Fruit fly (Drosophila melanogaster) whole organism, wandering third instar larva: ENCODE results near the gene CG17855.

Experiments used
- Abd-B ChIP-seq: fragments of >200 bp; optimal IDR thresholded peaks from 2 replicates; lab custom pipeline; 2017; ENCODE audit warnings: missing biosample characterization, missing genetic modification characterization
- CG32264 ChIP-seq: fragments of 200-800 bp; sonication (Bioruptor generic); optimal IDR thresholded peaks from 2 replicates; lab custom pipeline; 2016; ENCODE audit warnings: missing biosample characterization, missing genetic modification characterization
- CrebA ChIP-seq: fragments of 200-800 bp; sonication (Bioruptor generic); optimal IDR thresholded peaks from 2 replicates; lab custom pipeline; 2016; ENCODE audit warnings: missing biosample characterization, mild to moderate bottlenecking, missing genetic modification characterization, borderline replicate concordance
- Dfd ChIP-seq: fragments of >200 bp; optimal IDR thresholded peaks from 2 replicates; lab custom pipeline; 2017; ENCODE audit warnings: missing biosample characterization, missing genetic modification characterization
- Dif ChIP-seq: fragments of 200-275, 200-300 bp; sonication (Bioruptor generic); optimal IDR thresholded peaks from 2 replicates; lab custom pipeline; 2018; ENCODE audit warnings: missing biosample characterization, missing genetic modification characterization; ENCODE audit not compliant: partially characterized antibody
- HLH106 ChIP-seq: fragments of 200-800 bp; optimal IDR thresholded peaks from 3 replicates; lab custom pipeline; 2019; ENCODE audit warnings: missing biosample characterization, mild to moderate bottlenecking, missing genetic modification characterization, moderate library complexity
- Hnf4 ChIP-seq: fragments of 200-800 bp; sonication (Bioruptor generic); optimal IDR thresholded peaks from 2 replicates; lab custom pipeline; 2016; ENCODE audit warnings: missing biosample characterization, mild to moderate bottlenecking, missing genetic modification characterization
- Hr83 ChIP-seq: fragments of 200-300 bp; sonication (Bioruptor generic); optimal IDR thresholded peaks from 2 replicates; lab custom pipeline; 2016; ENCODE audit warnings: missing biosample characterization, mild to moderate bottlenecking, missing genetic modification characterization, moderate library complexity; ENCODE audit not compliant: poor library complexity, severe bottlenecking
- Jra ChIP-seq: sonication (Bioruptor generic); optimal IDR thresholded peaks from 2 replicates; lab custom pipeline; 2016; ENCODE audit warnings: missing biosample characterization, missing genetic modification characterization
- Myc ChIP-seq: fragments of >200 bp; optimal IDR thresholded peaks from 2 replicates; lab custom pipeline; 2017
- N ChIP-seq: fragments of >200 bp; optimal IDR thresholded peaks from 2 replicates; lab custom pipeline; 2018; ENCODE audit warnings: missing biosample characterization, missing external identifiers, missing genetic modification characterization
- OdsH ChIP-seq: fragments of 200-800 bp; sonication (Bioruptor generic); optimal IDR thresholded peaks from 2 replicates; lab custom pipeline; 2016; ENCODE audit warnings: missing biosample characterization, mild to moderate bottlenecking, missing genetic modification characterization
- Rel ChIP-seq, 2 experiments: fragments of 200-800 bp; sonication (Bioruptor generic) in 1 of 2; optimal IDR thresholded peaks; 2 replicates in 1 of 2; 3 replicates in 1 of 2; lab custom pipeline; 2016 to 2019; ENCODE audit warnings: mild to moderate bottlenecking in 2 of 2, missing biosample characterization in 2 of 2, missing genetic modification characterization in 2 of 2, moderate library complexity in 1 of 2
- Sp1 ChIP-seq: fragments of 200-800 bp; sonication (Bioruptor generic); optimal IDR thresholded peaks from 3 replicates; lab custom pipeline; 2019; ENCODE audit warnings: missing biosample characterization, mild to moderate bottlenecking, missing genetic modification characterization, moderate library complexity
- Vsx2 ChIP-seq: fragments of 200-300, 225-300 bp; sonication (Bioruptor generic); optimal IDR thresholded peaks from 2 replicates; lab custom pipeline; 2018; ENCODE audit warnings: missing biosample characterization, missing genetic modification characterization; ENCODE audit not compliant: partially characterized antibody
- br ChIP-seq: fragments of 200-800 bp; sonication (Bioruptor generic); optimal IDR thresholded peaks from 2 replicates; lab custom pipeline; 2016; ENCODE audit warnings: missing biosample characterization, missing genetic modification characterization
- brk ChIP-seq: fragments of 200-800 bp; sonication (Bioruptor generic); optimal IDR thresholded peaks from 2 replicates; lab custom pipeline; 2016; ENCODE audit warnings: missing biosample characterization, mild to moderate bottlenecking, missing genetic modification characterization
- dmrt93B ChIP-seq: fragments of 200-800 bp; sonication (Bioruptor generic); optimal IDR thresholded peaks from 2 replicates; lab custom pipeline; 2018; ENCODE audit warnings: missing biosample characterization, mild to moderate bottlenecking, missing genetic modification characterization
- dsf ChIP-seq: sonication (Bioruptor generic); optimal IDR thresholded peaks from 2 replicates; lab custom pipeline; 2016; ENCODE audit warnings: missing biosample characterization, missing genetic modification characterization, borderline replicate concordance
- ey ChIP-seq: fragments of 200-800 bp; sonication (Bioruptor generic); optimal IDR thresholded peaks from 2 replicates; lab custom pipeline; 2016; ENCODE audit warnings: missing biosample characterization, missing genetic modification characterization
- foxo ChIP-seq, 2 experiments: fragments of 200-800 bp; sonication (Bioruptor generic); optimal IDR thresholded peaks; 2 replicates in 1 of 2; 3 replicates in 1 of 2; lab custom pipeline; 2016 to 2017; ENCODE audit warnings: missing biosample characterization in 2 of 2, missing genetic modification characterization in 2 of 2
- fru ChIP-seq: fragments of 200-800 bp; sonication (Bioruptor generic); optimal IDR thresholded peaks from 3 replicates; lab custom pipeline; 2016; ENCODE audit warnings: missing biosample characterization, mild to moderate bottlenecking, missing genetic modification characterization
- h ChIP-seq: fragments of 200-800 bp; sonication (Bioruptor generic); optimal IDR thresholded peaks from 3 replicates; lab custom pipeline; 2016; ENCODE audit warnings: missing biosample characterization, mild to moderate bottlenecking, missing genetic modification characterization
- jim ChIP-seq: fragments of 175-275, 200-325 bp; sonication (Bioruptor generic); optimal IDR thresholded peaks from 2 replicates; lab custom pipeline; 2016; ENCODE audit warnings: missing biosample characterization, mild to moderate bottlenecking, missing genetic modification characterization
- lola ChIP-seq: fragments of >200 bp; optimal IDR thresholded peaks from 2 replicates; lab custom pipeline; 2017; ENCODE audit warnings: missing biosample characterization, missing genetic modification characterization
- pan ChIP-seq: fragments of >200 bp; optimal IDR thresholded peaks from 2 replicates; lab custom pipeline; 2017
- psq ChIP-seq: fragments of 200-800 bp; sonication (Bioruptor generic); optimal IDR thresholded peaks from 3 replicates; lab custom pipeline; 2017; ENCODE audit warnings: missing biosample characterization, mild to moderate bottlenecking, missing genetic modification characterization, moderate library complexity
- rgr ChIP-seq: fragments of 200-800 bp; sonication (Bioruptor generic); optimal IDR thresholded peaks from 3 replicates; lab custom pipeline; 2016; ENCODE audit warnings: missing biosample characterization, mild to moderate bottlenecking, missing genetic modification characterization
- sage ChIP-seq: fragments of 200-800 bp; sonication (Bioruptor generic); optimal IDR thresholded peaks from 2 replicates; lab custom pipeline; 2016; ENCODE audit warnings: missing biosample characterization, mild to moderate bottlenecking, missing genetic modification characterization
- sv ChIP-seq: fragments of 200-800 bp; sonication (Bioruptor generic); optimal IDR thresholded peaks from 3 replicates; lab custom pipeline; 2016; ENCODE audit warnings: missing biosample characterization, missing genetic modification characterization
- woc ChIP-seq: sonication (Bioruptor generic); optimal IDR thresholded peaks from 2 replicates; lab custom pipeline; 2016; ENCODE audit warnings: missing biosample characterization, mild to moderate bottlenecking, missing genetic modification characterization

CG17855 gene

DNA sequence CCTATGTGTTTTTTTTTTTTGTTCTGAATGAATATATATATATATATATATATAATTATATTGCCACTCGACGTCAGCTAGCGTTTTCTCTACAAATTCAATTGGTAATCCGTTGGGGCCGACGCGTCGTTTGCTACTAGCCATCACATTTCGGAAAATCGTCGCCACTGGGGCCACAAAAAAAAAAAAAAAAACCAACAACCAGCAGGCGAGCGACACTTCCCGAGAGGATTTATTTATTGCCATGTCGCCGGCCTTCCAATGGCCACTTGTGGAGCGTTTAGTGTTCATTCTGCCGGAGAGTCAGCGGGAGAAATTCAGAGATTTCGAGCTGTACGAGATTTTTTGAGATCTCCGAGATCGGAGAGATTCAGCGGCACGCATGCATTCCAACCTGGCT, 10.6 kb downstream of the CG17855 start:
- TF ChIP-seq Abd-B (GFP tag; lab: Kevin White, UChicago) (no peak), sv (GFP tag; lab: Kevin White, UChicago) (no peak), HLH106 (tag; lab: Kevin White, UChicago) (no peak), Myc (no peak), woc (no peak), rgr (GFP tag; lab: Kevin White, UChicago) (no peak), pan (lab: Kevin White, UChicago) (no peak), h (GFP tag; lab: Kevin White, UChicago) (no peak), dmrt93B (no peak), lola (GFP tag; lab: Kevin White, UChicago) (no peak), brk (GFP tag; lab: Kevin White, UChicago) (no peak)

DNA sequence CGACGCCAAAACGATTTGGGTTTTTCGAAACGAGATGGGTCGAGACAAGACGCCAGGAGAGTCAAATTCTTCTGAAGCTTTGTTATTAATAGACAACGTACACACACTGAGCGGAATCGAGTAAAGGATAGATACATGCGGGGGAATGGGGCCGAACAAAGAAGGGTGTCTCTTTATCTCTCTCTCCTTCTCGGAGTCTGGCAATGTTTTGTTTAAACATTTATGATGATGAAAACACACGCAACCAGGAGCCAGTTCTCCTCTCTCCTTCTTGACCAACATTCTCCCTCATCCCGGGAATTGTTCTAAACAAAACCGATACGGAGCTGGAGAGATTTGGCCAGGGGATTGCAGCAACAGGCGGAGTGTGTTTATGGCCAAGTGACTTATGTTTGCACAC, 17.5 kb downstream of the CG17855 start:
- TF ChIP-seq Rel (GFP tag; optimal IDR thresholded peaks at IDR 0.05; lab: Kevin White, UChicago): no peak
- no peak for TF ChIP-seq Rel (tag; optimal IDR thresholded peaks at IDR 0.05; lab: Kevin White, UChicago)
- no peak for TF ChIP-seq Vsx2 (GFP tag; lab: Kevin White, UChicago)
- no peak for TF ChIP-seq sv (GFP tag; lab: Kevin White, UChicago)
- no peak for TF ChIP-seq pan (lab: Kevin White, UChicago)
- no peak for TF ChIP-seq Jra (GFP tag; lab: Kevin White, UChicago)
- TF ChIP-seq HLH106 (tag; lab: Kevin White, UChicago): no peak
- TF ChIP-seq lola (GFP tag; lab: Kevin White, UChicago): no peak
- no peak for TF ChIP-seq ey (GFP tag; lab: Kevin White, UChicago)
- TF ChIP-seq sage: no peak
- no peak for TF ChIP-seq Hnf4 (GFP tag; lab: Kevin White, UChicago)
- TF ChIP-seq Abd-B (GFP tag; lab: Kevin White, UChicago): no peak
- TF ChIP-seq foxo (GFP tag; optimal IDR thresholded peaks at IDR 0.05; lab: Kevin White, UChicago): no peak
- TF ChIP-seq Hr83: no peak
- TF ChIP-seq psq (GFP tag; lab: Kevin White, UChicago): no peak
- no peak for TF ChIP-seq OdsH (GFP tag; lab: Kevin White, UChicago)
- TF ChIP-seq h (GFP tag; lab: Kevin White, UChicago): no peak
- TF ChIP-seq CG32264 (GFP tag; lab: Kevin White, UChicago): no peak
- no peak for TF ChIP-seq jim (GFP tag; lab: Kevin White, UChicago)
- no peak for TF ChIP-seq N (GFP tag; lab: Kevin White, UChicago)
- TF ChIP-seq, all 38 proteins: peak for 0

DNA sequence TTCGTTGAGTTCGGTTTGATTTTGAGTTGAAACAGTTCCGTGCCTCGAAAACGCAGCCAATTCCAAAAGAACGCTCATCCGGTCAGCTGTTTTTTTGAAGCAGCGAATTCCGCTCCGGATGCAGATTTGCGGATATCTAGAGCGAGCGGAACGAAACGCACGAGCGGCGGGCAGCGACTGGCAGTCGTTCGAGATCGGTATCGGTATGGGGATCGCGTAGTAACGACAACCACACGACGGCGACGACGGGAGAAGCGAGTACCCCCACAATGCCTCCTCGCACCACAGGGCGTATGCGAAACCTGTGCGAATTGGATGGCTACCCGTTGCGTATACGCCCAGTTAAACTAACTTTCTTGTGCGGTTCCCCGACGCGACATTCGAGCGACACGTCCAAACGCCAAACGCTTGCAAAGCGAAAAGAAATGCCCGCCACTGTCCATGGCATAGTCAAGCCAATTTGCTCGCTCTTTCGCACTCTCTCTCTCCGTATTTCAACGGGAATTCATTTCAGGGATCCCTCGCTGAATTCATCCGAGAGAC, 19.8 kb downstream of the CG17855 start:
- TF ChIP-seq sage (no peak), fru (GFP tag; lab: Kevin White, UChicago) (no peak), jim (GFP tag; lab: Kevin White, UChicago) (no peak), woc (no peak), Myc (no peak), HLH106 (tag; lab: Kevin White, UChicago) (no peak)

DNA sequence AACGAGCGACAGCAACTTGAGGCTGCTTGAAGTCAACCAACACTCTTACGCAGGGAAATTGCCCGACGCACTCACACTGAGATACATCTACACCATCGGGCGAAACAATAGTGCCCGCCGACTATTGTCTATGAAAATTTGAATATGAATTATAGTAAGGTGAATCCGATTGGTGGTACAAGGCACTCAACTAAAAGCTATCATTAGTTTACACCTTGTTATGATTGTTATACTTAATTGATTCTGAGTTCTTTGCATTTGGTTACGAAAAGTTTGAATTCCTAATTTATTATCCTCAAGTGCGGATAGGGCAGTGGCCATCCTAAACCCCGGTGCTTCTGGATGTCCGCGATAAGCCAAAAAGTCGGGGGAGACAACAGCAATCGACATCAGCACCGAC, 22.4 kb downstream of the CG17855 start:
- TF ChIP-seq CrebA (GFP tag; lab: Kevin White, UChicago): no peak
- TF ChIP-seq fru (GFP tag; lab: Kevin White, UChicago): no peak
- no peak for TF ChIP-seq Rel (GFP tag; optimal IDR thresholded peaks at IDR 0.05; lab: Kevin White, UChicago)
- no peak for TF ChIP-seq Rel (tag; optimal IDR thresholded peaks at IDR 0.05; lab: Kevin White, UChicago)
- TF ChIP-seq N (GFP tag; lab: Kevin White, UChicago): no peak
- TF ChIP-seq CG32264 (GFP tag; lab: Kevin White, UChicago): no peak
- TF ChIP-seq HLH106 (tag; lab: Kevin White, UChicago): no peak
- TF ChIP-seq OdsH (GFP tag; lab: Kevin White, UChicago): no peak
- no peak for TF ChIP-seq Dfd
- no peak for TF ChIP-seq Dif (GFP tag; lab: Kevin White, UChicago)
- no peak for TF ChIP-seq foxo (GFP tag; optimal IDR thresholded peaks at IDR 0.05; lab: Kevin White, UChicago)
- no peak for TF ChIP-seq h (GFP tag; lab: Kevin White, UChicago)
- no peak for TF ChIP-seq Sp1 (GFP tag; lab: Kevin White, UChicago)
- no peak for TF ChIP-seq Abd-B (GFP tag; lab: Kevin White, UChicago)
- TF ChIP-seq sage: no peak
- TF ChIP-seq jim (GFP tag; lab: Kevin White, UChicago): no peak

DNA sequence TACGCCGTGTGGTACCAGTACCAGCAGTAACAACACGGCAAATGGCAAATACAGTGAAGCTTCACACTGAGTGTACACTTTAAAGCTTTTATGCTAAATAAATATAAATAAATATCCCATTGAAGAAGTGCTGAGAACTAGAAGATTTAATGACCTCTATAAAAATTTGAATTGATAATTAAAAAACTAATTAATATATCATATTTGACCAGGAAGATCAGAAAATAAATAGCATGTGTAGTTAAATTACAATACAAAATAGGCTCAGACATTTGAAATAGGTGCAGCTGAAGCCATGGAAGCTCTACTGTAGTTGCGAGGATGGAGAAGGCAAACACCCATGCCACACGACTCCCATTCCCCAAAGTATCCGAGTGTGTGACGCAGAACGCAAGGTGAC, 24.2 kb downstream of the CG17855 start:
- no peak for TF ChIP-seq brk (GFP tag; lab: Kevin White, UChicago)
- TF ChIP-seq rgr (GFP tag; lab: Kevin White, UChicago): peak; percentile 31
- no peak for TF ChIP-seq woc
- no peak for TF ChIP-seq Dif (GFP tag; lab: Kevin White, UChicago)
- TF ChIP-seq br (GFP tag; lab: Kevin White, UChicago): no peak
- TF ChIP-seq psq (GFP tag; lab: Kevin White, UChicago): peak; percentile 1
- TF ChIP-seq h (GFP tag; lab: Kevin White, UChicago): peak; percentile 40
- TF ChIP-seq dsf: no peak
- TF ChIP-seq sv (GFP tag; lab: Kevin White, UChicago): peak; percentile 8
- TF ChIP-seq foxo (GFP tag; optimal IDR thresholded peaks at IDR 0.05; lab: Kevin White, UChicago): peak in 1 of 2 experiments; percentile 43
- peak; percentile 19 for TF ChIP-seq ey (GFP tag; lab: Kevin White, UChicago)
- TF ChIP-seq lola (GFP tag; lab: Kevin White, UChicago): no peak
- peak; percentile 48 for TF ChIP-seq HLH106 (tag; lab: Kevin White, UChicago)
